Worm (Caenorhabditis elegans) whole organism, L4 larva: Measurements from ENCODE around the gene svh-5.

Experiments used
- D1046.2 ChIP-seq: fragments of 200-800 bp; sonication (Bioruptor generic); IDR thresholded peaks from 2 replicates; pipeline ENCODE4 v1.3.6; 2022; ENCODE audit warnings: missing genetic modification characterization, missing compliant biosample characterization
- F37D6.2 ChIP-seq: sonication (generic microtip); optimal IDR thresholded peaks from 2 replicates; lab custom pipeline; 2016; ENCODE audit warnings: mild to moderate bottlenecking, missing genetic modification characterization, missing compliant biosample characterization
- T20F7.1 ChIP-seq: fragments of 200-800 bp; sonication (Bioruptor generic); optimal IDR thresholded peaks from 2 replicates; lab custom pipeline; 2018; ENCODE audit warnings: mild to moderate bottlenecking, missing genetic modification characterization, missing compliant biosample characterization
- Y48G9A.11 ChIP-seq: fragments of 200-800 bp; sonication (Bioruptor generic); IDR thresholded peaks from 2 replicates; pipeline ENCODE4 v1.3.6; 2022; ENCODE audit warnings: missing genetic modification reagents, missing genetic modification characterization, missing compliant biosample characterization
- aha-1 ChIP-seq: fragments of 150-350 bp; peaks from one replicate; lab custom pipeline; 2014; ENCODE audit warnings: missing biosample characterization, missing genetic modification characterization
- aly-2 ChIP-seq: sonication (generic microtip); optimal IDR thresholded peaks from 2 replicates; lab custom pipeline; 2018; ENCODE audit warnings: missing biosample characterization, missing genetic modification characterization
- attf-4 ChIP-seq: sonication (generic microtip); optimal IDR thresholded peaks from 3 replicates; lab custom pipeline; 2017; ENCODE audit warnings: missing biosample characterization, missing genetic modification characterization
- ceh-28 ChIP-seq: fragments of 150-350 bp; optimal IDR thresholded peaks from 2 replicates; lab custom pipeline; 2014; ENCODE audit warnings: missing biosample characterization, missing genetic modification reagents, missing genetic modification characterization
- ceh-62 ChIP-seq: sonication (generic microtip); optimal IDR thresholded peaks from 2 replicates; lab custom pipeline; 2017; ENCODE audit warnings: missing biosample characterization, missing genetic modification characterization
- ceh-82 ChIP-seq: sonication (generic microtip); optimal IDR thresholded peaks from 2 replicates; lab custom pipeline; 2017; ENCODE audit warnings: missing biosample characterization, missing genetic modification characterization
- daf-12 ChIP-seq: fragments of 150-350 bp; optimal IDR thresholded peaks from 2 replicates; lab custom pipeline; 2014; ENCODE audit warnings: missing biosample characterization, missing genetic modification reagents, missing genetic modification characterization
- daf-16 ChIP-seq, 3 experiments: sonication (generic microtip); optimal IDR thresholded peaks; 2 replicates each; lab custom pipeline; 2016 to 2017; ENCODE audit warnings: missing genetic modification characterization in 3 of 3, missing genetic modification reagents in 3 of 3, mild to moderate bottlenecking in 2 of 3, missing compliant biosample characterization in 2 of 3, missing biosample characterization in 1 of 3, moderate library complexity in 1 of 3
- dmd-6 ChIP-seq: fragments of 200-800 bp; sonication (Bioruptor generic); IDR thresholded peaks from 2 replicates; pipeline ENCODE4 v1.3.6; 2022; ENCODE audit warnings: missing genetic modification reagents, missing genetic modification characterization, missing compliant biosample characterization
- dpl-1 ChIP-seq: fragments of 150-350 bp; optimal IDR thresholded peaks from 2 replicates; lab custom pipeline; 2014; ENCODE audit warnings: missing biosample characterization, missing genetic modification reagents, missing genetic modification characterization
- duxl-1 ChIP-seq: sonication (generic microtip); optimal IDR thresholded peaks from 2 replicates; lab custom pipeline; 2016; ENCODE audit warnings: mild to moderate bottlenecking, missing genetic modification characterization, moderate library complexity, missing compliant biosample characterization; ENCODE audit not compliant: poor library complexity
- dve-1 ChIP-seq: sonication (generic microtip); optimal IDR thresholded peaks from 2 replicates; lab custom pipeline; 2017; ENCODE audit warnings: antibody characterized with exemption, mild to moderate bottlenecking, missing genetic modification characterization, missing compliant biosample characterization; ENCODE audit not compliant: insufficient read depth
- egl-27 ChIP-seq: sonication (generic microtip); optimal IDR thresholded peaks from 3 replicates; lab custom pipeline; 2017; ENCODE audit warnings: missing biosample characterization, missing genetic modification reagents, missing genetic modification characterization
- fos-1 ChIP-seq: fragments of 150-350 bp; optimal IDR thresholded peaks from 2 replicates; lab custom pipeline; 2014; ENCODE audit warnings: missing biosample characterization, missing genetic modification characterization
- hif-1 ChIP-seq, 2 experiments: sonication (generic microtip); optimal IDR thresholded peaks; 2 replicates each; lab custom pipeline; 2016 to 2017; ENCODE audit warnings: missing compliant biosample characterization in 2 of 2, missing genetic modification characterization in 2 of 2, missing genetic modification reagents in 2 of 2, missing genotype in 2 of 2, mild to moderate bottlenecking in 1 of 2
- hlh-11 ChIP-seq: fragments of 200-800 bp; sonication (Bioruptor generic); optimal IDR thresholded peaks from 2 replicates; lab custom pipeline; 2018; ENCODE audit warnings: mild to moderate bottlenecking, missing genetic modification characterization, missing compliant biosample characterization
- hlh-30 ChIP-seq: sonication (generic microtip); optimal IDR thresholded peaks from 2 replicates; lab custom pipeline; 2017; ENCODE audit warnings: antibody characterized with exemption, mild to moderate bottlenecking, missing genetic modification characterization, missing compliant biosample characterization; ENCODE audit not compliant: insufficient read depth
- hmg-1.1 ChIP-seq: fragments of 200-800 bp; sonication (Bioruptor generic); IDR thresholded peaks from 2 replicates; pipeline ENCODE4 v1.3.6; 2022; ENCODE audit warnings: missing genetic modification reagents, missing genetic modification characterization, missing compliant biosample characterization
- lim-7 ChIP-seq: fragments of 200-800 bp; sonication (Bioruptor generic); IDR thresholded peaks from 2 replicates; pipeline ENCODE4 v1.3.6; 2022; ENCODE audit warnings: missing genetic modification characterization, missing compliant biosample characterization
- lin-15B ChIP-seq: fragments of 150-350 bp; sonication (generic microtip); optimal IDR thresholded peaks from 3 replicates; lab custom pipeline; 2014; ENCODE audit warnings: missing biosample characterization, missing genetic modification characterization
- lin-29 ChIP-seq: fragments of 200-800 bp; sonication (Bioruptor generic); IDR thresholded peaks from 2 replicates; pipeline ENCODE4 v1.3.6; 2022; ENCODE audit warnings: missing genetic modification reagents, missing genetic modification characterization, missing compliant biosample characterization
- lin-39 ChIP-seq: fragments of 150-350 bp; optimal IDR thresholded peaks from 2 replicates; lab custom pipeline; 2014; ENCODE audit warnings: missing biosample characterization, missing genetic modification reagents, missing genetic modification characterization
- lsy-2 ChIP-seq, 2 experiments: fragments of 150-350 bp in 1 of 2; sonication (generic microtip) in 1 of 2; optimal IDR thresholded peaks; 2 replicates each; lab custom pipeline; 2014 to 2017; ENCODE audit warnings: missing biosample characterization in 2 of 2, missing genetic modification characterization in 2 of 2
- mdl-1 ChIP-seq, 2 experiments: fragments of 150-350 bp in 1 of 2; sonication (generic microtip) in 1 of 2; optimal IDR thresholded peaks; 2 replicates each; lab custom pipeline; 2014 to 2017; ENCODE audit warnings: missing biosample characterization in 2 of 2, missing genetic modification characterization in 2 of 2
- mep-1 ChIP-seq: fragments of 150-350 bp; sonication (generic microtip); optimal IDR thresholded peaks from 3 replicates; lab custom pipeline; 2014; ENCODE audit warnings: missing biosample characterization, missing genetic modification characterization
- mxl-3 ChIP-seq: fragments of 200-800 bp; sonication (Bioruptor generic); optimal IDR thresholded peaks from 2 replicates; lab custom pipeline; 2018; ENCODE audit warnings: mild to moderate bottlenecking, missing genetic modification characterization, missing compliant biosample characterization
- nhr-11 ChIP-seq: fragments of 150-350 bp; optimal IDR thresholded peaks from 2 replicates; lab custom pipeline; 2014; ENCODE audit warnings: missing biosample characterization, missing genetic modification characterization
- nhr-111 ChIP-seq: fragments of 200-800 bp; sonication (Bioruptor generic); optimal IDR thresholded peaks from 2 replicates; lab custom pipeline; 2018; ENCODE audit warnings: mild to moderate bottlenecking, missing genetic modification characterization, missing compliant biosample characterization
- nhr-237 ChIP-seq: sonication (generic microtip); optimal IDR thresholded peaks from 2 replicates; lab custom pipeline; 2017; ENCODE audit warnings: missing biosample characterization, missing genetic modification characterization
- nhr-28 ChIP-seq: fragments of 150-350 bp; optimal IDR thresholded peaks from 2 replicates; lab custom pipeline; 2014; ENCODE audit warnings: missing biosample characterization, missing genetic modification characterization
- nhr-41 ChIP-seq: fragments of 200-800 bp; sonication (Bioruptor generic); IDR thresholded peaks from 2 replicates; pipeline ENCODE4 v1.3.6; 2022; ENCODE audit warnings: missing genetic modification reagents, missing genetic modification characterization, missing compliant biosample characterization
- nhr-76 ChIP-seq: fragments of 150-350 bp; optimal IDR thresholded peaks from 2 replicates; lab custom pipeline; 2014; ENCODE audit warnings: missing biosample characterization, missing genetic modification characterization
- nhr-77 ChIP-seq: fragments of 150-350 bp; optimal IDR thresholded peaks from 2 replicates; lab custom pipeline; 2014; ENCODE audit warnings: missing biosample characterization, missing genetic modification characterization
- php-3 ChIP-seq: fragments of 200-800 bp; sonication (Bioruptor generic); IDR thresholded peaks from 2 replicates; pipeline ENCODE4 v1.3.6; 2022; ENCODE audit warnings: missing genetic modification reagents, missing genetic modification characterization, missing compliant biosample characterization
- snpc-4 ChIP-seq: fragments of 150-350 bp; optimal IDR thresholded peaks from 2 replicates; lab custom pipeline; 2014; ENCODE audit warnings: missing biosample characterization, missing genetic modification characterization
- tra-1 ChIP-seq: fragments of 200-800 bp; sonication (Bioruptor generic); IDR thresholded peaks from 2 replicates; pipeline ENCODE4 v1.3.6; 2022; ENCODE audit warnings: missing genetic modification reagents, missing genetic modification characterization, missing compliant biosample characterization
- unc-39 ChIP-seq: sonication (generic microtip); optimal IDR thresholded peaks from 2 replicates; lab custom pipeline; 2017; ENCODE audit warnings: missing biosample characterization, missing genetic modification characterization
- unc-62 ChIP-seq, 3 experiments: fragments of 150-350 bp in 1 of 3; sonication (generic microtip); optimal IDR thresholded peaks in 2 of 3; peaks in 1 of 3; 1 replicate in 1 of 3; 2 replicates in 2 of 3; lab custom pipeline; 2014 to 2017; ENCODE audit warnings: missing biosample characterization in 3 of 3, missing genetic modification characterization in 3 of 3, missing genetic modification reagents in 3 of 3, missing genotype in 1 of 3
- zip-2 ChIP-seq: fragments of 150-350 bp; optimal IDR thresholded peaks from 2 replicates; lab custom pipeline; 2014; ENCODE audit warnings: missing biosample characterization, missing genetic modification characterization

The svh-5 gene

DNA sequence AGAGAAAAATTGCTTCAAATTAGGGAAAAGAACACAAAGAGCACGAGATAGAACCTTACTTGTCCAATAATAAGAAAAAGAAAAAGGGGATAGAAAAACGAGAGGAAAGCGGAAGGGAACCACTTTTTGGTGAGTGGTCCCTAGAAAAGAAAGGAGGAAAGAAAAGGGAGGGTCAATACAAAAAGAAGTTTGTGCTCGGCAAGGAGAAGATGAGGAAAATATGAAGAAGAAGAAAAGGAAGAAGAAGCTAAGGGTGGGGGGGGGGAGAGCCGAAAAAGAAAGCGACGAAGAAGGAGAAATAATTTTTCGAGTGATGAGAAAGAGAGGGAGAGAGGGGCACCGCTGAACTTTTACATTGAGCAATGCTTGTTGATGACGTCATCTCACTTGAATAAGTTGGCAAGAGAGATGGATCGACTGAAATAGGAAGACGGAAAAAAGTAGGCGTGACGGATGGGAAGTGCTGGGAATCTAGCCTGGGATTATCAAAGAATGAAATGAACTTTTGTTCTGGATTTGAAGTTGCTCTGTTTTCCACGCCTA, 8.3 kb upstream of the svh-5 start (continued):
- peak in 1 of 2 experiments; percentile 51 for TF ChIP-seq mdl-1 (tag; optimal IDR thresholded peaks at IDR 0.05; lab: Kevin White, UChicago)
- no peak for TF ChIP-seq php-3 (GFP tag; lab: Robert Waterston, UW)
- TF ChIP-seq dmd-6 (GFP tag; lab: Robert Waterston, UW), result peak; percentile 45
- TF ChIP-seq ceh-82 (tag; lab: Kevin White, UChicago), result no peak
- TF ChIP-seq unc-62 (GFP tag; optimal IDR thresholded peaks at IDR 0.05 in 1 of 2; lab: Kevin White, UChicago), result no peak
- TF ChIP-seq unc-62 (tag; optimal IDR thresholded peaks at IDR 0.05; lab: Kevin White, UChicago), result no peak
- no peak for TF ChIP-seq Y48G9A.11 (GFP tag; lab: Robert Waterston, UW)
- TF ChIP-seq nhr-41 (GFP tag; lab: Robert Waterston, UW), result no peak
- TF ChIP-seq hlh-11 (tag; lab: Kevin White, UChicago), result peak; percentile 20
- no peak for TF ChIP-seq attf-4 (tag; lab: Kevin White, UChicago)
- peak; percentile 45 for TF ChIP-seq mep-1
- no peak for TF ChIP-seq mxl-3 (GFP tag; lab: Kevin White, UChicago)
- no peak for TF ChIP-seq D1046.2
- TF ChIP-seq ceh-62 (tag; lab: Kevin White, UChicago), result no peak
- TF ChIP-seq aha-1 (tag; lab: Kevin White, UChicago), result peak; percentile 96
- TF ChIP-seq daf-12 (tag; lab: Kevin White, UChicago), result no peak
- TF ChIP-seq daf-16 (GFP tag; optimal IDR thresholded peaks at IDR 0.05; lab: Kevin White, UChicago), result no peak
- no peak for TF ChIP-seq daf-16 (tag; optimal IDR thresholded peaks at IDR 0.05; lab: Kevin White, UChicago)
- no peak for TF ChIP-seq zip-2 (tag; lab: Kevin White, UChicago)
- no peak for TF ChIP-seq lin-39 (tag; lab: Kevin White, UChicago)
- TF ChIP-seq T20F7.1 (GFP tag; lab: Kevin White, UChicago), result no peak
- no peak for TF ChIP-seq nhr-111 (GFP tag; lab: Kevin White, UChicago)
- TF ChIP-seq hlh-30 (tag; lab: Kevin White, UChicago), result peak; percentile 20
- peak in 1 of 2 experiments; percentile 20 for TF ChIP-seq hif-1 (tag; optimal IDR thresholded peaks at IDR 0.05; lab: Kevin White, UChicago)
- TF ChIP-seq dpl-1 (GFP tag; lab: Kevin White, UChicago), result no peak
- no peak for TF ChIP-seq unc-39 (tag; lab: Kevin White, UChicago)
- no peak for TF ChIP-seq nhr-76 (tag; lab: Kevin White, UChicago)
- TF ChIP-seq ceh-28, result no peak
- peak; percentile 36 to 62 for TF ChIP-seq lsy-2 (tag; optimal IDR thresholded peaks at IDR 0.05; lab: Kevin White, UChicago)
- no peak for TF ChIP-seq fos-1
- 0 out of 2 replicates have a peak, but pooled peaks have one; percentile 30 for TF ChIP-seq tra-1 (GFP tag; lab: Robert Waterston, UW)
- no peak for TF ChIP-seq nhr-28 (tag; lab: Kevin White, UChicago)
- TF ChIP-seq lim-7 (GFP tag; lab: Robert Waterston, UW), result no peak
- no peak for TF ChIP-seq snpc-4
- TF ChIP-seq hmg-1.1 (GFP tag; lab: Robert Waterston, UW), result peak; percentile 69
- TF ChIP-seq egl-27, result no peak
- no peak for TF ChIP-seq aly-2 (tag; lab: Kevin White, UChicago)
- TF ChIP-seq nhr-77, result no peak
- TF ChIP-seq nhr-11 (tag; lab: Kevin White, UChicago), result no peak
- TF ChIP-seq dve-1 (tag; lab: Kevin White, UChicago), result no peak
- TF ChIP-seq nhr-237 (tag; lab: Kevin White, UChicago), result no peak
- no peak for TF ChIP-seq duxl-1
- TF ChIP-seq F37D6.2, result peak; percentile 46
- no peak for TF ChIP-seq lin-29 (GFP tag; lab: Robert Waterston, UW)
- TF ChIP-seq lin-15B (tag; lab: Kevin White, UChicago), result no peak
